Fruit fly (Drosophila melanogaster): Measurements from ENCODE around the gene CG32119.
A peak's percentile ranks its signal among the peaks of the same experiment; 100 is the strongest.

The CG32119 gene

dm6 chr3L:13223360-13224028 lies 25.0 kb downstream of the CG32119 start (continued):
- no peak for TF ChIP-seq CG6683 (GFP tag; optimal IDR thresholded peaks at IDR 0.05)
- no peak for TF ChIP-seq CG8089 (GFP tag; optimal IDR thresholded peaks at IDR 0.05)
- no peak for TF ChIP-seq Dp (GFP tag; optimal IDR thresholded peaks at IDR 0.05)
- TF ChIP-seq gcm (GFP tag; optimal IDR thresholded peaks at IDR 0.05), result peak; percentile 1
- peak; percentile 54 for TF ChIP-seq CG2712 (tag; optimal IDR thresholded peaks at IDR 0.05)
- TF ChIP-seq CG9215 (GFP tag; IDR thresholded peaks at IDR 0.05), result no peak
- peak in 1 of 2 experiments; percentile 50 for TF ChIP-seq bsh (GFP tag; optimal IDR thresholded peaks at IDR 0.05)
- no peak for TF ChIP-seq knrl (GFP tag; IDR thresholded peaks at IDR 0.05; ENCODE audit: partially characterized antibody)
- TF ChIP-seq CG17912 (GFP tag; optimal IDR thresholded peaks at IDR 0.05), result no peak
- no peak for TF ChIP-seq ab (GFP tag; optimal IDR thresholded peaks at IDR 0.05)
- no peak for TF ChIP-seq pita (GFP tag; optimal IDR thresholded peaks at IDR 0.05)
- TF ChIP-seq scrt (GFP tag; optimal IDR thresholded peaks at IDR 0.05), result no peak
- TF ChIP-seq CG15601 (tag; optimal IDR thresholded peaks at IDR 0.05), result no peak
- TF ChIP-seq CG10274 (GFP tag; optimal IDR thresholded peaks at IDR 0.05), result no peak
- no peak for TF ChIP-seq bab2 (GFP tag; optimal IDR thresholded peaks at IDR 0.05)
- no peak for TF ChIP-seq sob (GFP tag; IDR thresholded peaks at IDR 0.05)
- peak; percentile 20 for TF ChIP-seq CoRest (tag; optimal IDR thresholded peaks at IDR 0.05)
- TF ChIP-seq H15 (GFP tag; IDR thresholded peaks at IDR 0.05), result no peak
- no peak for TF ChIP-seq chm (GFP tag; IDR thresholded peaks at IDR 0.05)
- no peak for TF ChIP-seq sug (tag; optimal IDR thresholded peaks at IDR 0.05)
- TF ChIP-seq dmrt11E (tag; optimal IDR thresholded peaks at IDR 0.05), result peak; percentile 43
- TF ChIP-seq CG13624 (GFP tag; optimal IDR thresholded peaks at IDR 0.05), result no peak
- peak; percentile 10 for TF ChIP-seq CG10979 (tag; optimal IDR thresholded peaks at IDR 0.05)
- no peak for TF ChIP-seq CG34422 (GFP tag; IDR thresholded peaks at IDR 0.05)
- TF ChIP-seq tll (GFP tag; optimal IDR thresholded peaks at IDR 0.05), result no peak
- no peak for TF ChIP-seq CG8478 (optimal IDR thresholded peaks at IDR 0.05)
- no peak for TF ChIP-seq E2f1 (GFP tag; IDR thresholded peaks at IDR 0.05)
- no peak for TF ChIP-seq CG10565 (GFP tag; optimal IDR thresholded peaks at IDR 0.05)
- TF ChIP-seq CG3281 (GFP tag; optimal IDR thresholded peaks at IDR 0.05), result no peak
- 0 out of 2 replicates have a peak, but pooled peaks have one; percentile 6 for TF ChIP-seq danr (GFP tag; IDR thresholded peaks at IDR 0.05)
- TF ChIP-seq CG9727 (GFP tag; optimal IDR thresholded peaks at IDR 0.05), result no peak
- TF ChIP-seq CG1529 (GFP tag; optimal IDR thresholded peaks at IDR 0.05), result no peak
- no peak for TF ChIP-seq CG18011 (GFP tag; optimal IDR thresholded peaks at IDR 0.05)
- TF ChIP-seq CG7839 (tag; optimal IDR thresholded peaks at IDR 0.05), result peak; percentile 4
- TF ChIP-seq CG18599 (GFP tag; optimal IDR thresholded peaks at IDR 0.05), result peak; percentile 12
- TF ChIP-seq oc (tag; optimal IDR thresholded peaks at IDR 0.05), result no peak
- no peak for TF ChIP-seq wor (GFP tag; IDR thresholded peaks at IDR 0.05)
- no peak for TF ChIP-seq CG3995 (GFP tag; optimal IDR thresholded peaks at IDR 0.05)
- no peak for TF ChIP-seq CG12219 (GFP tag; optimal IDR thresholded peaks at IDR 0.05)
- TF ChIP-seq so (GFP tag; IDR thresholded peaks at IDR 0.05), result no peak
- no peak for TF ChIP-seq trem (tag; optimal IDR thresholded peaks at IDR 0.05)
- no peak for TF ChIP-seq Hsf (GFP tag; optimal IDR thresholded peaks at IDR 0.05)
- peak; percentile 21 for TF ChIP-seq unpg (GFP tag; optimal IDR thresholded peaks at IDR 0.05)
- TF ChIP-seq bigmax (GFP tag; optimal IDR thresholded peaks at IDR 0.05), result no peak
- TF ChIP-seq CG32772 (GFP tag; IDR thresholded peaks at IDR 0.05), result no peak
- TF ChIP-seq nau (GFP tag; optimal IDR thresholded peaks at IDR 0.05), result no peak
- peak; percentile 42 for TF ChIP-seq CG11504 (tag; optimal IDR thresholded peaks at IDR 0.05)
- TF ChIP-seq NC2β (GFP tag; optimal IDR thresholded peaks at IDR 0.05), result no peak
- TF ChIP-seq esg (GFP tag; conservative IDR thresholded peaks at IDR 0.05), result no peak
- no peak for TF ChIP-seq CG2202 (tag; optimal IDR thresholded peaks at IDR 0.05)

All from whole organism, embryonic.